Fruit fly (Drosophila melanogaster) whole organism, prepupa: ENCODE measurements around the gene Jig.

ENCODE experiments used
- Blimp-1 ChIP-seq: fragments of 200-800 bp; sonication (Bioruptor generic); optimal IDR thresholded peaks from 3 replicates; lab custom pipeline; 2017; ENCODE audit warnings: missing biosample characterization, missing genetic modification characterization, mild to moderate bottlenecking, moderate library complexity, missing genetic modification reagents
- CG10669 ChIP-seq: fragments of 200-800 bp; sonication (Bioruptor generic); optimal IDR thresholded peaks from 3 replicates; lab custom pipeline; 2018; ENCODE audit warnings: missing biosample characterization, mild to moderate bottlenecking, missing genetic modification characterization, moderate library complexity
- CG11294 ChIP-seq: fragments of 200-800 bp; sonication (Bioruptor generic); IDR thresholded peaks from 2 replicates; pipeline ENCODE4 v1.3.6; 2022; ENCODE audit warnings: missing biosample characterization, missing genetic modification characterization
- CG11762 ChIP-seq: fragments of 200-800 bp; sonication (Bioruptor generic); optimal IDR thresholded peaks from 3 replicates; lab custom pipeline; 2016; ENCODE audit warnings: missing biosample characterization, missing genetic modification characterization; ENCODE audit not compliant: insufficient read depth
- CG11902 ChIP-seq: fragments of 200-800 bp; sonication (Bioruptor generic); optimal IDR thresholded peaks from 3 replicates; lab custom pipeline; 2016; ENCODE audit warnings: missing biosample characterization, missing genetic modification characterization
- CG15336 ChIP-seq: fragments of 200-800 bp; sonication (Bioruptor generic); IDR thresholded peaks from 2 replicates; pipeline ENCODE4 v1.3.6; 2022; ENCODE audit warnings: missing biosample characterization, missing genetic modification characterization
- CG16779 ChIP-seq: fragments of 200-800 bp; sonication (Bioruptor generic); optimal IDR thresholded peaks from 3 replicates; lab custom pipeline; 2017; ENCODE audit warnings: missing biosample characterization, mild to moderate bottlenecking, missing genetic modification characterization
- CG31627 ChIP-seq: fragments of 200-800 bp; sonication (Bioruptor generic); optimal IDR thresholded peaks from 3 replicates; lab custom pipeline; 2016; ENCODE audit warnings: missing biosample characterization, missing genetic modification characterization
- CG34406 ChIP-seq: fragments of 200-800 bp; sonication (Bioruptor generic); optimal IDR thresholded peaks from 3 replicates; lab custom pipeline; 2016; ENCODE audit warnings: missing biosample characterization, missing genetic modification characterization
- CG3919 ChIP-seq: fragments of 200-800 bp; sonication (Bioruptor generic); optimal IDR thresholded peaks from 3 replicates; lab custom pipeline; 2016; ENCODE audit warnings: missing biosample characterization, missing genetic modification characterization
- CG4318 ChIP-seq: fragments of 200-800 bp; sonication (Bioruptor generic); optimal IDR thresholded peaks from 3 replicates; lab custom pipeline; 2017; ENCODE audit warnings: missing biosample characterization, mild to moderate bottlenecking, missing genetic modification characterization
- CG6163 ChIP-seq: fragments of 200-800 bp; sonication (Bioruptor generic); IDR thresholded peaks from 3 replicates; pipeline ENCODE4 v1.3.6; 2022; ENCODE audit warnings: missing biosample characterization, missing genetic modification characterization
- CG6276 ChIP-seq: fragments of 200-800 bp; sonication (Bioruptor generic); optimal IDR thresholded peaks from 2 replicates; lab custom pipeline; 2017; ENCODE audit warnings: missing biosample characterization, mild to moderate bottlenecking, missing genetic modification characterization
- CG6792 ChIP-seq: fragments of 200-800 bp; sonication (Bioruptor generic); optimal IDR thresholded peaks from 3 replicates; lab custom pipeline; 2016; ENCODE audit warnings: missing biosample characterization, missing genetic modification characterization
- CG6808 ChIP-seq: fragments of 200-800 bp; sonication (Bioruptor generic); optimal IDR thresholded peaks from 3 replicates; lab custom pipeline; 2017; ENCODE audit warnings: missing biosample characterization, missing genetic modification characterization, mild to moderate bottlenecking, moderate library complexity, missing genetic modification reagents
- CG6854 ChIP-seq: fragments of 200-800 bp; sonication (Bioruptor generic); optimal IDR thresholded peaks from 2 replicates; lab custom pipeline; 2017; ENCODE audit warnings: missing biosample characterization, mild to moderate bottlenecking, missing genetic modification characterization
- CG7368 ChIP-seq: fragments of 200-800 bp; sonication (Bioruptor generic); optimal IDR thresholded peaks from 3 replicates; lab custom pipeline; 2016; ENCODE audit warnings: missing biosample characterization, missing genetic modification characterization
- CG8119 ChIP-seq: fragments of 200-800 bp; sonication (Bioruptor generic); IDR thresholded peaks from 3 replicates; pipeline ENCODE4 v1.3.6; 2022; ENCODE audit warnings: missing biosample characterization, missing genetic modification characterization
- CG8632 ChIP-seq: fragments of 200-800 bp; sonication (Bioruptor generic); optimal IDR thresholded peaks from 3 replicates; lab custom pipeline; 2016; ENCODE audit warnings: missing biosample characterization, missing genetic modification characterization
- CG9139 ChIP-seq: fragments of 200-800 bp; sonication (Bioruptor generic); optimal IDR thresholded peaks from 3 replicates; lab custom pipeline; 2017; ENCODE audit warnings: missing biosample characterization, mild to moderate bottlenecking, missing genetic modification characterization
- Ets21C ChIP-seq: fragments of 200-800 bp; sonication (Bioruptor generic); optimal IDR thresholded peaks from 3 replicates; lab custom pipeline; 2016; ENCODE audit warnings: missing biosample characterization, missing genetic modification characterization
- Gug ChIP-seq: fragments of 200-800 bp; sonication (Bioruptor generic); IDR thresholded peaks from 2 replicates; pipeline ENCODE4 v1.3.6; 2022; ENCODE audit warnings: missing biosample characterization, missing genetic modification characterization
- Hr38 ChIP-seq: sonication (Bioruptor generic); optimal IDR thresholded peaks from 2 replicates; lab custom pipeline; 2016; ENCODE audit warnings: missing biosample characterization, missing genetic modification characterization
- Met ChIP-seq: fragments of 200-800 bp; sonication (Bioruptor generic); optimal IDR thresholded peaks from 3 replicates; lab custom pipeline; 2016; ENCODE audit warnings: missing biosample characterization, missing genetic modification characterization
- Sox102F ChIP-seq: fragments of 200-800 bp; sonication (Bioruptor generic); optimal IDR thresholded peaks from 2 replicates; lab custom pipeline; 2016; ENCODE audit warnings: missing biosample characterization, mild to moderate bottlenecking, missing genetic modification characterization
- Sox14 ChIP-seq: fragments of 200-800 bp; sonication (Bioruptor generic); optimal IDR thresholded peaks from 3 replicates; lab custom pipeline; 2016; ENCODE audit warnings: missing biosample characterization, missing genetic modification characterization
- Sox15 ChIP-seq: fragments of 200-800 bp; sonication (Bioruptor generic); optimal IDR thresholded peaks from 3 replicates; lab custom pipeline; 2016; ENCODE audit warnings: missing biosample characterization, missing genetic modification characterization
- achi ChIP-seq: fragments of 200-800 bp; sonication (Bioruptor generic); optimal IDR thresholded peaks from 3 replicates; lab custom pipeline; 2016; ENCODE audit warnings: missing biosample characterization, missing genetic modification characterization
- dac ChIP-seq: fragments of 200-800 bp; sonication (Bioruptor generic); optimal IDR thresholded peaks from 2 replicates; lab custom pipeline; 2017; ENCODE audit warnings: missing biosample characterization, mild to moderate bottlenecking, missing genetic modification characterization
- dsx ChIP-seq: fragments of 200-800 bp; optimal IDR thresholded peaks from 3 replicates; lab custom pipeline; 2019; ENCODE audit warnings: missing biosample characterization, mild to moderate bottlenecking, missing genetic modification characterization, moderate library complexity; ENCODE audit not compliant: poor library complexity, severe bottlenecking
- eg ChIP-seq: fragments of 200-800 bp; sonication (Bioruptor generic); IDR thresholded peaks from 3 replicates; pipeline ENCODE4 v1.3.6; 2022; ENCODE audit warnings: missing biosample characterization, missing genetic modification characterization
- fd59A ChIP-seq: fragments of 200-800 bp; sonication (Bioruptor generic); optimal IDR thresholded peaks from 2 replicates; lab custom pipeline; 2017; ENCODE audit warnings: missing biosample characterization, mild to moderate bottlenecking, missing genetic modification characterization, missing genetic modification reagents
- fkh ChIP-seq: fragments of 200-800 bp; sonication (Bioruptor generic); optimal IDR thresholded peaks from 3 replicates; lab custom pipeline; 2017; ENCODE audit warnings: missing biosample characterization, mild to moderate bottlenecking, missing genetic modification characterization, moderate library complexity
- pdm3 ChIP-seq: fragments of 200-800 bp; sonication (Bioruptor generic); optimal IDR thresholded peaks from 3 replicates; lab custom pipeline; 2016; ENCODE audit warnings: missing biosample characterization, missing genetic modification characterization
- spab ChIP-seq: fragments of 200-800 bp; sonication (Bioruptor generic); optimal IDR thresholded peaks from 2 replicates; lab custom pipeline; 2017; ENCODE audit warnings: missing biosample characterization, mild to moderate bottlenecking, missing genetic modification characterization, missing genetic modification reagents
- ss ChIP-seq, 2 experiments: fragments of 200-800 bp; sonication (Bioruptor generic); optimal IDR thresholded peaks; 2 replicates in 1 of 2; 3 replicates in 1 of 2; lab custom pipeline; 2017 to 2018; ENCODE audit warnings: mild to moderate bottlenecking in 2 of 2, missing biosample characterization in 2 of 2, missing genetic modification characterization in 2 of 2, moderate library complexity in 1 of 2
- svp ChIP-seq: fragments of 200-800 bp; sonication (Bioruptor generic); peaks from one replicate; lab custom pipeline; 2016; ENCODE audit warnings: missing biosample characterization, missing genetic modification characterization
- vri ChIP-seq: fragments of 200-800 bp; sonication (Bioruptor generic); optimal IDR thresholded peaks from 3 replicates; lab custom pipeline; 2016; ENCODE audit warnings: missing biosample characterization, mild to moderate bottlenecking, missing genetic modification characterization

Gene Jig

dm6 chr3R:14558383-14558883 is 2.3 kb upstream of the Jig start (continued):
- no peak for TF ChIP-seq Blimp-1
- TF ChIP-seq CG6808 (GFP tag; lab: Kevin White, UChicago): peak; percentile 49
- peak; percentile 84 for TF ChIP-seq svp (GFP tag; lab: Kevin White, UChicago)
- peak; percentile 79 for TF ChIP-seq pdm3 (GFP tag; lab: Kevin White, UChicago)
- TF ChIP-seq vri (GFP tag; lab: Kevin White, UChicago): no peak
- no peak for TF ChIP-seq CG11902 (GFP tag; lab: Kevin White, UChicago)
- peak; percentile 73 for TF ChIP-seq Gug
- no peak for TF ChIP-seq Hr38 (GFP tag; lab: Kevin White, UChicago)
- peak; percentile 67 for TF ChIP-seq dsx (GFP tag; lab: Kevin White, UChicago)
- peak; percentile 63 for TF ChIP-seq Met
- peak; percentile 72 for TF ChIP-seq Sox14 (GFP tag; lab: Kevin White, UChicago)
- TF ChIP-seq CG15336 (GFP tag; lab: Robert Waterston, UW): peak; percentile 88
- peak; percentile 76 for TF ChIP-seq fkh (GFP tag; lab: Kevin White, UChicago)
- TF ChIP-seq CG9139 (GFP tag; lab: Kevin White, UChicago): no peak
- no peak for TF ChIP-seq CG6854
- TF ChIP-seq CG6276 (GFP tag; lab: Kevin White, UChicago): peak; percentile 79
- peak; percentile 37 for TF ChIP-seq fd59A (GFP tag; lab: Kevin White, UChicago)
- peak; percentile 86 for TF ChIP-seq CG4318 (GFP tag; lab: Kevin White, UChicago)
- TF ChIP-seq ss (GFP tag; optimal IDR thresholded peaks at IDR 0.05; lab: Kevin White, UChicago): peak in 1 of 2 experiments; percentile 69
- TF ChIP-seq CG11294: peak; percentile 59; the same call in 1 of the 2 replicates
- peak; percentile 89 for TF ChIP-seq CG8119
- TF ChIP-seq Ets21C: peak; percentile 15
- TF ChIP-seq CG8632 (GFP tag; lab: Kevin White, UChicago): peak; percentile 30
- peak; percentile 41 for TF ChIP-seq CG6792 (GFP tag; lab: Kevin White, UChicago)
- TF ChIP-seq eg (GFP tag; lab: Robert Waterston, UW): peak; percentile 81
- peak; percentile 34 for TF ChIP-seq CG7368
- peak; percentile 31 for TF ChIP-seq spab (GFP tag; lab: Kevin White, UChicago)
- peak; percentile 49 for TF ChIP-seq Sox102F (GFP tag; lab: Kevin White, UChicago)
- TF ChIP-seq CG31627 (GFP tag; lab: Kevin White, UChicago): peak; percentile 48
- TF ChIP-seq Sox15 (GFP tag; lab: Kevin White, UChicago): peak; percentile 32
- peak; percentile 72 for TF ChIP-seq CG10669 (GFP tag; lab: Kevin White, UChicago)
- peak; percentile 48 for TF ChIP-seq CG11762 (GFP tag; lab: Kevin White, UChicago)
- TF ChIP-seq CG3919 (GFP tag; lab: Kevin White, UChicago): peak; percentile 67
- peak; percentile 67 for TF ChIP-seq achi
- peak; percentile 76; the same call in 2 of the 3 replicates for TF ChIP-seq CG6163 (GFP tag; lab: Robert Waterston, UW)
- TF ChIP-seq dac (GFP tag; lab: Kevin White, UChicago): peak; percentile 87

dm6 chr3R:14559954-14560353 is 781 bp upstream of the Jig start, which contains the start of gene CG14854:
Gene CG14854, minus strand, starts transcription at chr3R:14560054.
- no peak for TF ChIP-seq CG31627 (GFP tag; lab: Kevin White, UChicago)
- TF ChIP-seq CG6276 (GFP tag; lab: Kevin White, UChicago): no peak
- TF ChIP-seq CG6792 (GFP tag; lab: Kevin White, UChicago): no peak
- TF ChIP-seq CG11902 (GFP tag; lab: Kevin White, UChicago): no peak
- no peak for TF ChIP-seq dsx (GFP tag; lab: Kevin White, UChicago)
- TF ChIP-seq vri (GFP tag; lab: Kevin White, UChicago): no peak
- TF ChIP-seq CG34406 (GFP tag; lab: Kevin White, UChicago): no peak
- no peak for TF ChIP-seq CG16779 (tag; lab: Kevin White, UChicago)
